Fruit fly (Drosophila melanogaster) whole organism, prepupa: ENCODE measurements around the gene Gr64c.

Experiments used
- CG10631 ChIP-seq: fragments of 200-800 bp; sonication (Bioruptor generic); optimal IDR thresholded peaks from 2 replicates; lab custom pipeline; 2016; ENCODE audit warnings: missing biosample characterization, missing genetic modification characterization
- CG11294 ChIP-seq: fragments of 200-800 bp; sonication (Bioruptor generic); IDR thresholded peaks from 2 replicates; pipeline ENCODE4 v1.3.6; 2022; ENCODE audit warnings: missing biosample characterization, missing genetic modification characterization
- CG11762 ChIP-seq: fragments of 200-800 bp; sonication (Bioruptor generic); optimal IDR thresholded peaks from 3 replicates; lab custom pipeline; 2016; ENCODE audit warnings: missing biosample characterization, missing genetic modification characterization; ENCODE audit not compliant: insufficient read depth
- CG11902 ChIP-seq: fragments of 200-800 bp; sonication (Bioruptor generic); optimal IDR thresholded peaks from 3 replicates; lab custom pipeline; 2016; ENCODE audit warnings: missing biosample characterization, missing genetic modification characterization
- CG15336 ChIP-seq: fragments of 200-800 bp; sonication (Bioruptor generic); IDR thresholded peaks from 2 replicates; pipeline ENCODE4 v1.3.6; 2022; ENCODE audit warnings: missing biosample characterization, missing genetic modification characterization
- CG1621 ChIP-seq: fragments of 200-800 bp; sonication (Bioruptor generic); optimal IDR thresholded peaks from 3 replicates; lab custom pipeline; 2018; ENCODE audit warnings: missing biosample characterization, mild to moderate bottlenecking, missing genetic modification characterization
- CG16779 ChIP-seq: fragments of 200-800 bp; sonication (Bioruptor generic); optimal IDR thresholded peaks from 3 replicates; lab custom pipeline; 2017; ENCODE audit warnings: missing biosample characterization, mild to moderate bottlenecking, missing genetic modification characterization
- CG31627 ChIP-seq: fragments of 200-800 bp; sonication (Bioruptor generic); optimal IDR thresholded peaks from 3 replicates; lab custom pipeline; 2016; ENCODE audit warnings: missing biosample characterization, missing genetic modification characterization
- CG32006 ChIP-seq: fragments of 200-800 bp; sonication (Bioruptor generic); optimal IDR thresholded peaks from 3 replicates; lab custom pipeline; 2017; ENCODE audit warnings: missing biosample characterization, mild to moderate bottlenecking, missing genetic modification characterization
- CG34406 ChIP-seq: fragments of 200-800 bp; sonication (Bioruptor generic); optimal IDR thresholded peaks from 3 replicates; lab custom pipeline; 2016; ENCODE audit warnings: missing biosample characterization, missing genetic modification characterization
- CG4318 ChIP-seq: fragments of 200-800 bp; sonication (Bioruptor generic); optimal IDR thresholded peaks from 3 replicates; lab custom pipeline; 2017; ENCODE audit warnings: missing biosample characterization, mild to moderate bottlenecking, missing genetic modification characterization
- CG6163 ChIP-seq: fragments of 200-800 bp; sonication (Bioruptor generic); IDR thresholded peaks from 3 replicates; pipeline ENCODE4 v1.3.6; 2022; ENCODE audit warnings: missing biosample characterization, missing genetic modification characterization
- CG6276 ChIP-seq: fragments of 200-800 bp; sonication (Bioruptor generic); optimal IDR thresholded peaks from 2 replicates; lab custom pipeline; 2017; ENCODE audit warnings: missing biosample characterization, mild to moderate bottlenecking, missing genetic modification characterization
- CG6792 ChIP-seq: fragments of 200-800 bp; sonication (Bioruptor generic); optimal IDR thresholded peaks from 3 replicates; lab custom pipeline; 2016; ENCODE audit warnings: missing biosample characterization, missing genetic modification characterization
- CG6854 ChIP-seq: fragments of 200-800 bp; sonication (Bioruptor generic); optimal IDR thresholded peaks from 2 replicates; lab custom pipeline; 2017; ENCODE audit warnings: missing biosample characterization, mild to moderate bottlenecking, missing genetic modification characterization
- CG7368 ChIP-seq: fragments of 200-800 bp; sonication (Bioruptor generic); optimal IDR thresholded peaks from 3 replicates; lab custom pipeline; 2016; ENCODE audit warnings: missing biosample characterization, missing genetic modification characterization
- CG8119 ChIP-seq: fragments of 200-800 bp; sonication (Bioruptor generic); IDR thresholded peaks from 3 replicates; pipeline ENCODE4 v1.3.6; 2022; ENCODE audit warnings: missing biosample characterization, missing genetic modification characterization
- CG8319 ChIP-seq: fragments of 200-800 bp; sonication (Bioruptor generic); optimal IDR thresholded peaks from 3 replicates; lab custom pipeline; 2016; ENCODE audit warnings: missing biosample characterization, missing genetic modification characterization
- CG8632 ChIP-seq: fragments of 200-800 bp; sonication (Bioruptor generic); optimal IDR thresholded peaks from 3 replicates; lab custom pipeline; 2016; ENCODE audit warnings: missing biosample characterization, missing genetic modification characterization
- CG9139 ChIP-seq: fragments of 200-800 bp; sonication (Bioruptor generic); optimal IDR thresholded peaks from 3 replicates; lab custom pipeline; 2017; ENCODE audit warnings: missing biosample characterization, mild to moderate bottlenecking, missing genetic modification characterization
- Eip75B ChIP-seq: fragments of 200-800 bp; sonication (Bioruptor generic); optimal IDR thresholded peaks from 3 replicates; lab custom pipeline; 2016; ENCODE audit warnings: missing biosample characterization, missing genetic modification characterization
- Eip78C ChIP-seq: fragments of 200-800 bp; sonication (Bioruptor generic); peaks from one replicate; lab custom pipeline; 2016; ENCODE audit warnings: missing biosample characterization, missing genetic modification characterization
- Eip93F ChIP-seq: fragments of 200-800 bp; sonication (Bioruptor generic); optimal IDR thresholded peaks from 2 replicates; lab custom pipeline; 2016; ENCODE audit warnings: missing biosample characterization, mild to moderate bottlenecking, missing genetic modification characterization
- Ets21C ChIP-seq: fragments of 200-800 bp; sonication (Bioruptor generic); optimal IDR thresholded peaks from 3 replicates; lab custom pipeline; 2016; ENCODE audit warnings: missing biosample characterization, missing genetic modification characterization
- Ets96B ChIP-seq: fragments of 200-800 bp; optimal IDR thresholded peaks from 2 replicates; lab custom pipeline; 2019; ENCODE audit warnings: missing biosample characterization, mild to moderate bottlenecking, missing genetic modification characterization, moderate library complexity
- Hr38 ChIP-seq: sonication (Bioruptor generic); optimal IDR thresholded peaks from 2 replicates; lab custom pipeline; 2016; ENCODE audit warnings: missing biosample characterization, missing genetic modification characterization
- Hr39 ChIP-seq: fragments of 200-800 bp; sonication (Bioruptor generic); optimal IDR thresholded peaks from 2 replicates; lab custom pipeline; 2016; ENCODE audit warnings: missing biosample characterization, missing genetic modification characterization
- Lpt ChIP-seq: fragments of 200-800 bp; sonication (Bioruptor generic); optimal IDR thresholded peaks from 3 replicates; lab custom pipeline; 2016; ENCODE audit warnings: missing biosample characterization, missing genetic modification characterization
- Met ChIP-seq: fragments of 200-800 bp; sonication (Bioruptor generic); optimal IDR thresholded peaks from 3 replicates; lab custom pipeline; 2016; ENCODE audit warnings: missing biosample characterization, missing genetic modification characterization
- OdsH ChIP-seq: fragments of 200-800 bp; sonication (Bioruptor generic); optimal IDR thresholded peaks from 3 replicates; lab custom pipeline; 2016; ENCODE audit warnings: missing biosample characterization, missing genetic modification characterization
- Smox ChIP-seq: fragments of 200-800 bp; sonication (Bioruptor generic); optimal IDR thresholded peaks from 3 replicates; lab custom pipeline; 2016; ENCODE audit warnings: missing biosample characterization, missing genetic modification characterization
- Sox102F ChIP-seq: fragments of 200-800 bp; sonication (Bioruptor generic); optimal IDR thresholded peaks from 2 replicates; lab custom pipeline; 2016; ENCODE audit warnings: missing biosample characterization, mild to moderate bottlenecking, missing genetic modification characterization
- Sox14 ChIP-seq: fragments of 200-800 bp; sonication (Bioruptor generic); optimal IDR thresholded peaks from 3 replicates; lab custom pipeline; 2016; ENCODE audit warnings: missing biosample characterization, missing genetic modification characterization
- Sox15 ChIP-seq: fragments of 200-800 bp; sonication (Bioruptor generic); optimal IDR thresholded peaks from 3 replicates; lab custom pipeline; 2016; ENCODE audit warnings: missing biosample characterization, missing genetic modification characterization
- achi ChIP-seq: fragments of 200-800 bp; sonication (Bioruptor generic); optimal IDR thresholded peaks from 3 replicates; lab custom pipeline; 2016; ENCODE audit warnings: missing biosample characterization, missing genetic modification characterization
- acj6 ChIP-seq: fragments of 200-800 bp; sonication (Bioruptor generic); optimal IDR thresholded peaks from 3 replicates; lab custom pipeline; 2016; ENCODE audit warnings: missing biosample characterization, missing genetic modification characterization
- cyc ChIP-seq: fragments of 200-800 bp; sonication (Bioruptor generic); optimal IDR thresholded peaks from 3 replicates; lab custom pipeline; 2016; ENCODE audit warnings: missing biosample characterization, missing genetic modification characterization
- dsx ChIP-seq: fragments of 200-800 bp; optimal IDR thresholded peaks from 3 replicates; lab custom pipeline; 2019; ENCODE audit warnings: missing biosample characterization, mild to moderate bottlenecking, missing genetic modification characterization, moderate library complexity; ENCODE audit not compliant: poor library complexity, severe bottlenecking
- esn ChIP-seq: fragments of 200-800 bp; sonication (Bioruptor generic); optimal IDR thresholded peaks from 2 replicates; lab custom pipeline; 2016; ENCODE audit warnings: missing biosample characterization, mild to moderate bottlenecking, missing genetic modification characterization, moderate library complexity
- fd59A ChIP-seq: fragments of 200-800 bp; sonication (Bioruptor generic); optimal IDR thresholded peaks from 2 replicates; lab custom pipeline; 2017; ENCODE audit warnings: missing biosample characterization, mild to moderate bottlenecking, missing genetic modification characterization, missing genetic modification reagents
- fd85E ChIP-seq: fragments of 200-800 bp; sonication (Bioruptor generic); optimal IDR thresholded peaks from 3 replicates; lab custom pipeline; 2016; ENCODE audit warnings: missing biosample characterization, missing genetic modification characterization
- fkh ChIP-seq: fragments of 200-800 bp; sonication (Bioruptor generic); optimal IDR thresholded peaks from 3 replicates; lab custom pipeline; 2017; ENCODE audit warnings: missing biosample characterization, mild to moderate bottlenecking, missing genetic modification characterization, moderate library complexity
- net ChIP-seq: fragments of 200-800 bp; sonication (Bioruptor generic); optimal IDR thresholded peaks from 3 replicates; lab custom pipeline; 2016; ENCODE audit warnings: missing biosample characterization, missing genetic modification characterization
- pdm3 ChIP-seq: fragments of 200-800 bp; sonication (Bioruptor generic); optimal IDR thresholded peaks from 3 replicates; lab custom pipeline; 2016; ENCODE audit warnings: missing biosample characterization, missing genetic modification characterization
- salr ChIP-seq, 2 experiments: fragments of 200-800 bp; sonication (Bioruptor generic); optimal IDR thresholded peaks; 3 replicates each; lab custom pipeline; 2016 to 2018; ENCODE audit warnings: missing biosample characterization in 2 of 2, missing genetic modification characterization in 2 of 2, mild to moderate bottlenecking in 1 of 2
- spab ChIP-seq: fragments of 200-800 bp; sonication (Bioruptor generic); optimal IDR thresholded peaks from 2 replicates; lab custom pipeline; 2017; ENCODE audit warnings: missing biosample characterization, mild to moderate bottlenecking, missing genetic modification characterization, missing genetic modification reagents
- ss ChIP-seq, 2 experiments: fragments of 200-800 bp; sonication (Bioruptor generic); optimal IDR thresholded peaks; 2 replicates in 1 of 2; 3 replicates in 1 of 2; lab custom pipeline; 2017 to 2018; ENCODE audit warnings: mild to moderate bottlenecking in 2 of 2, missing biosample characterization in 2 of 2, missing genetic modification characterization in 2 of 2, moderate library complexity in 1 of 2
- svp ChIP-seq: fragments of 200-800 bp; sonication (Bioruptor generic); peaks from one replicate; lab custom pipeline; 2016; ENCODE audit warnings: missing biosample characterization, missing genetic modification characterization
- vri ChIP-seq: fragments of 200-800 bp; sonication (Bioruptor generic); optimal IDR thresholded peaks from 3 replicates; lab custom pipeline; 2016; ENCODE audit warnings: missing biosample characterization, mild to moderate bottlenecking, missing genetic modification characterization

Gr64c gene

DNA sequence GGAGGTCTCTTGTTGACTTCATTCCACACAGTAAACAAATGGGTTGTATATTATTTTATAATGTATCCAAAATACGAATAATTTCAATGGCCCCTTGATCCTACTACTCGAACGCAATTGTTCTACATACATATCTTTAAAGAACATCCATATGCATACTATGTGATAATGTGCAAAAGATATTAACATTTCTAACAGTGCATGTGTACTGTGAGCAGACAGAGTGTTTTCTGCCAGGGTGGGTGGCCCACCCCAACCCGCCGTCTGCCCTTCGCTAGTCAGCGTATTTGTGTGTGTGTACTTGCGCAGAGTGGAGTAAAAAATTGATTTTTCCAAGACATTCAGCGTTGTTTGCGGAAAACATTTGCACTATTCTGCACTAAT, 42.6 kb downstream of the Gr64c start (continued):
- TF ChIP-seq CG9139 (peak; percentile 68), CG7368 (peak; percentile 83), cyc (peak; percentile 86), CG4318 (GFP tag; lab: Kevin White, UChicago) (peak; percentile 78), Sox14 (peak; percentile 84), Eip75B (GFP tag; lab: Kevin White, UChicago) (no peak), CG1621 (tag; lab: Kevin White, UChicago) (peak; percentile 86), CG11902 (peak; percentile 70), OdsH (GFP tag; lab: Kevin White, UChicago) (peak; percentile 83), CG6792 (no peak), dsx (peak; percentile 75), Met (GFP tag; lab: Kevin White, UChicago) (peak; percentile 65), svp (no peak), CG15336 (peak; percentile 90), spab (peak; percentile 66), CG8119 (GFP tag; lab: Robert Waterston, UW) (peak; percentile 83), pdm3 (GFP tag; lab: Kevin White, UChicago) (peak; percentile 79), Hr38 (GFP tag; lab: Kevin White, UChicago) (no peak), fkh (GFP tag; lab: Kevin White, UChicago) (no peak), CG10631 (peak; percentile 86), esn (GFP tag; lab: Kevin White, UChicago) (no peak), net (GFP tag; lab: Kevin White, UChicago) (no peak), CG8632 (GFP tag; lab: Kevin White, UChicago) (peak; percentile 53), CG6854 (no peak), vri (no peak), Lpt (peak; percentile 56), acj6 (GFP tag; lab: Kevin White, UChicago) (peak; percentile 84), Hr39 (peak; percentile 85), CG11294 (GFP tag; lab: Robert Waterston, UW) (peak; percentile 92), Eip93F (GFP tag; lab: Kevin White, UChicago) (no peak), CG16779 (tag; lab: Kevin White, UChicago) (no peak)

dm6 chr3L:4071561-4072049, 43.2 kb downstream of the Gr64c start, which contains the start of gene wit:
Gene wit (minus strand): TSS chr3L:4071717.
- TF ChIP-seq CG6276 (GFP tag; lab: Kevin White, UChicago) (peak; percentile 58), CG9139 (peak; percentile 52), Sox14 (peak; percentile 29), CG11762 (GFP tag; lab: Kevin White, UChicago) (no peak), acj6 (GFP tag; lab: Kevin White, UChicago) (no peak), CG6163 (GFP tag; lab: Robert Waterston, UW) (peak; percentile 55; the same call in 1 of the 3 replicates), Met (GFP tag; lab: Kevin White, UChicago) (peak; percentile 45), net (GFP tag; lab: Kevin White, UChicago) (peak; percentile 38), fd85E (no peak), cyc (no peak), CG6792 (peak; percentile 11), Smox (GFP tag; lab: Kevin White, UChicago) (peak; percentile 31), CG8319 (GFP tag; lab: Kevin White, UChicago) (no peak), Ets21C (no peak), Hr38 (GFP tag; lab: Kevin White, UChicago) (no peak), fd59A (GFP tag; lab: Kevin White, UChicago) (no peak), Sox15 (GFP tag; lab: Kevin White, UChicago) (no peak), salr (GFP tag; optimal IDR thresholded peaks at IDR 0.05; lab: Kevin White, UChicago) (no peak), Lpt (peak; percentile 41), CG10631 (no peak), fkh (GFP tag; lab: Kevin White, UChicago) (peak; percentile 21), CG32006 (GFP tag; lab: Kevin White, UChicago) (peak; percentile 13), CG6854 (peak; percentile 87), Sox102F (peak; percentile 80), pdm3 (GFP tag; lab: Kevin White, UChicago) (peak; percentile 40), CG34406 (GFP tag; lab: Kevin White, UChicago) (peak; percentile 13), CG1621 (tag; lab: Kevin White, UChicago) (peak; percentile 44), CG31627 (GFP tag; lab: Kevin White, UChicago) (no peak), CG15336 (peak; percentile 69; the same call in 1 of the 2 replicates), CG4318 (GFP tag; lab: Kevin White, UChicago) (no peak), Ets96B (tag; lab: Kevin White, UChicago) (no peak), achi (GFP tag; lab: Kevin White, UChicago) (peak; percentile 24), CG11902 (no peak), CG7368 (no peak), ss (GFP tag; optimal IDR thresholded peaks at IDR 0.05; lab: Kevin White, UChicago) (peak; percentile 35 to 43), Eip78C (peak; percentile 75)
